Fruit fly (Drosophila melanogaster) whole organism, pupa: ENCODE results near the gene tadr.
A peak's percentile ranks its signal among the peaks of the same experiment; 100 is the strongest.

Source experiments
- CG10348 ChIP-seq: fragments of 200-800 bp; sonication (Bioruptor generic); IDR thresholded peaks from 2 replicates; pipeline ENCODE4 v1.3.6; 2022; ENCODE audit warnings: missing biosample characterization, missing genetic modification characterization
- CG12605 ChIP-seq: fragments of 200-800 bp; sonication (Bioruptor generic); IDR thresholded peaks from 2 replicates; pipeline ENCODE4 v1.3.6; 2022; ENCODE audit warnings: missing biosample characterization, missing genetic modification characterization
- CG13204 ChIP-seq: fragments of 200-800 bp; sonication (Bioruptor generic); optimal IDR thresholded peaks from 2 replicates; lab custom pipeline; 2018; ENCODE audit warnings: missing biosample characterization, mild to moderate bottlenecking, missing genetic modification characterization, moderate library complexity
- CG14655 ChIP-seq: fragments of 200-800 bp; sonication (Bioruptor generic); optimal IDR thresholded peaks from 3 replicates; lab custom pipeline; 2017; ENCODE audit warnings: mild to moderate bottlenecking, missing biosample characterization, missing genetic modification reagents, missing genetic modification characterization
- CG15710 ChIP-seq: fragments of 200-800 bp; sonication (Bioruptor generic); optimal IDR thresholded peaks from 2 replicates; lab custom pipeline; 2018; ENCODE audit warnings: missing biosample characterization, mild to moderate bottlenecking, missing genetic modification characterization, moderate library complexity
- CG17806 ChIP-seq: fragments of 200-800 bp; sonication (Bioruptor generic); optimal IDR thresholded peaks from 2 replicates; lab custom pipeline; 2018; ENCODE audit warnings: missing biosample characterization, mild to moderate bottlenecking, missing genetic modification characterization, moderate library complexity
- CG32121 ChIP-seq: fragments of 200-800 bp; sonication (Bioruptor generic); IDR thresholded peaks from 2 replicates; pipeline ENCODE4 v1.3.6; 2022; ENCODE audit warnings: missing biosample characterization, missing genetic modification characterization
- CG34367 ChIP-seq: fragments of 200-800 bp; sonication (Bioruptor generic); optimal IDR thresholded peaks from 2 replicates; lab custom pipeline; 2018; ENCODE audit warnings: missing biosample characterization, mild to moderate bottlenecking, missing genetic modification characterization
- CG4496 ChIP-seq: fragments of 200-800 bp; sonication (Bioruptor generic); IDR thresholded peaks from 3 replicates; pipeline ENCODE4 v1.3.6; 2022; ENCODE audit warnings: missing biosample characterization, missing genetic modification characterization
- CG8159 ChIP-seq: fragments of 200-800 bp; sonication (Bioruptor generic); optimal IDR thresholded peaks from 3 replicates; lab custom pipeline; 2018; ENCODE audit warnings: missing biosample characterization, mild to moderate bottlenecking, missing genetic modification characterization, moderate library complexity
- CG8301 ChIP-seq: fragments of 200-800 bp; sonication (Bioruptor generic); optimal IDR thresholded peaks from 2 replicates; lab custom pipeline; 2018; ENCODE audit warnings: missing biosample characterization, mild to moderate bottlenecking, missing genetic modification characterization
- CG9948 ChIP-seq: fragments of 200-800 bp; sonication (Bioruptor generic); optimal IDR thresholded peaks from 2 replicates; lab custom pipeline; 2018; ENCODE audit warnings: missing biosample characterization, mild to moderate bottlenecking, missing genetic modification characterization, moderate library complexity
- D1 ChIP-seq: fragments of 200-800 bp; sonication (Bioruptor generic); optimal IDR thresholded peaks from 2 replicates; lab custom pipeline; 2018; ENCODE audit warnings: missing biosample characterization, mild to moderate bottlenecking, missing genetic modification characterization, moderate library complexity
- EcR ChIP-seq: fragments of 200-800 bp; sonication (Bioruptor generic); optimal IDR thresholded peaks from 3 replicates; lab custom pipeline; 2019; ENCODE audit warnings: missing biosample characterization, missing genetic modification characterization, mild to moderate bottlenecking, moderate library complexity, missing genetic modification reagents
- Ets98B ChIP-seq: fragments of 200-800 bp; sonication (Bioruptor generic); IDR thresholded peaks from 2 replicates; pipeline ENCODE4 v1.3.6; 2022; ENCODE audit warnings: missing biosample characterization, missing genetic modification characterization
- Pif1A ChIP-seq: fragments of 200-800 bp; sonication (Bioruptor generic); optimal IDR thresholded peaks from 3 replicates; lab custom pipeline; 2016; ENCODE audit warnings: missing biosample characterization, missing genetic modification characterization
- Pif1B ChIP-seq: fragments of 200-800 bp; sonication (Bioruptor generic); optimal IDR thresholded peaks from 3 replicates; lab custom pipeline; 2016; ENCODE audit warnings: missing biosample characterization, missing genetic modification characterization
- Snoo ChIP-seq: fragments of 200-800 bp; sonication (Bioruptor generic); optimal IDR thresholded peaks from 3 replicates; lab custom pipeline; 2017; ENCODE audit warnings: missing biosample characterization, mild to moderate bottlenecking, missing genetic modification characterization, inconsistent platforms
- fd96Ca ChIP-seq: fragments of 200-800 bp; sonication (Bioruptor generic); IDR thresholded peaks from 3 replicates; pipeline ENCODE4 v1.3.6; 2022; ENCODE audit warnings: missing biosample characterization, missing genetic modification characterization
- gl ChIP-seq: fragments of 200-800 bp; sonication (Bioruptor generic); optimal IDR thresholded peaks from 2 replicates; lab custom pipeline; 2018; ENCODE audit warnings: missing biosample characterization, mild to moderate bottlenecking, missing genetic modification characterization
- rn ChIP-seq: fragments of 200-800 bp; sonication (Bioruptor generic); IDR thresholded peaks from 2 replicates; pipeline ENCODE4 v1.3.6; 2022; ENCODE audit warnings: missing biosample characterization, missing genetic modification characterization

Gene tadr

DNA sequence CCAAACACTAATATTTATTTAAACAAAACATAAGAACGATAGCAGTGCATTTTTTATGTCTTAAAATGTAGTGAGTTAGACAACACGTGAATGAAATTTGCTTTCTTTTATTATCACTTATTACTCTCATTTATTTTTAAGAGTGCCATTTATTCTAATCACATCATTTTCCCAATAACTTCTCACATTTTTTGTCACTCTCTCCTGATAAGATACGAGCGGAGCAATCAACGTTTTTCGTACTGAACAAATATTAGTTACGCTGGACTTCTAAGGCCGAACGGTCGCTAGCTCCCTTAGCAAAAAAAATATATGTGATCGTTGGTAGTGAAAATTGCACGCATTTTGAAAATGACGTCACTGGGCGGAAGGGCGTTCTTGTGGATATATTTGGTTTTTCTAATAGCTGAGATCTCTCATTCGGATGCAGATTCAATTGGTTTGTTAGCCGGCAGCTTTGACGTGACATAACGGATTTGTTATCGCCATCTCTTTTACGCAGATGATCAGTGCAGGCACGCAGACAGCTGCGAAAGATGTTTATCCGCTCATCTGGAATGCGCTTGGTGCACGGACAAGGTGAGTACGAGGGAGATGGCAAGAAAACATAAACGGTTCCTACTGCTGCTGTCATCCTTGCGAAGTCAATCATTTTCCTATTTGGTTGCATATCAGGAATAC is 22.3 kb upstream of the tadr start, which contains the start of gene Itgbn:
Gene Itgbn, plus strand, starts transcription at position 251 of the 681 bp plus-strand sequence.
- TF ChIP-seq EcR (no peak), rn (GFP tag; lab: Robert Waterston, UW) (no peak), Ets98B (GFP tag; lab: Robert Waterston, UW) (no peak), CG9948 (tag; lab: Kevin White, UChicago) (no peak), CG14655 (no peak), CG34367 (tag; lab: Kevin White, UChicago) (no peak), CG15710 (tag; lab: Kevin White, UChicago) (no peak), CG13204 (GFP tag; lab: Kevin White, UChicago) (no peak), CG32121 (GFP tag; lab: Robert Waterston, UW) (no peak), D1 (tag; lab: Kevin White, UChicago) (no peak), Pif1B (no peak), gl (tag; lab: Kevin White, UChicago) (no peak), CG4496 (GFP tag; lab: Robert Waterston, UW) (no peak), CG12605 (GFP tag; lab: Robert Waterston, UW) (no peak), CG8159 (tag; lab: Kevin White, UChicago) (no peak), CG10348 (GFP tag; lab: Robert Waterston, UW) (no peak), Snoo (tag; lab: Kevin White, UChicago) (no peak), fd96Ca (no peak), CG17806 (tag; lab: Kevin White, UChicago) (no peak), CG8301 (no peak)

DNA sequence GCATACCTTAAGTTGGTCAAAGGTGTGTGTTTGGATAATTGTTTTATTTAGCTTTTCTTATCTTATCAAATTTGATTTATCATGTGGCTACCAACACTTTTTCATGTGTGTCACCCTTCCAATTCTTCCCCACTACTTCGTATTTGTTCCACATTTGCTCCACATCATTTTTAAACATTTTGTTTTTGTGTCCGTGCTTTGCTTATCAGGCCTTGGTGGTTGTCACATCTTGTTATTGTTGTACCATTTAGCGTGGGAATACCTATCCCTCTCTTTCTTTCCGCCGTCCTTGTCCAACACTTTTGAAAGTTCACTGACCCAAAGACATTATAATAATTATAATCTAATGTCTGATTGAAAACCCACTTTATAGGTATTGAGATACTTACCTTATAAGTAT is 21.6 kb upstream of the tadr start:
- TF ChIP-seq CG17806 (tag; lab: Kevin White, UChicago) = no peak
- TF ChIP-seq fd96Ca = no peak
- no peak for TF ChIP-seq CG34367 (tag; lab: Kevin White, UChicago)
- no peak for TF ChIP-seq Ets98B (GFP tag; lab: Robert Waterston, UW)
- no peak for TF ChIP-seq CG14655
- no peak for TF ChIP-seq CG12605 (GFP tag; lab: Robert Waterston, UW)
- no peak for TF ChIP-seq CG4496 (GFP tag; lab: Robert Waterston, UW)
- TF ChIP-seq CG10348 (GFP tag; lab: Robert Waterston, UW) = no peak
- TF ChIP-seq CG32121 (GFP tag; lab: Robert Waterston, UW) = no peak
- no peak for TF ChIP-seq Pif1B
- no peak for TF ChIP-seq Snoo (tag; lab: Kevin White, UChicago)
- TF ChIP-seq CG13204 (GFP tag; lab: Kevin White, UChicago) = no peak
- no peak for TF ChIP-seq CG15710 (tag; lab: Kevin White, UChicago)
- no peak for TF ChIP-seq D1 (tag; lab: Kevin White, UChicago)
- no peak for TF ChIP-seq EcR
- TF ChIP-seq CG8159 (tag; lab: Kevin White, UChicago) = no peak

DNA sequence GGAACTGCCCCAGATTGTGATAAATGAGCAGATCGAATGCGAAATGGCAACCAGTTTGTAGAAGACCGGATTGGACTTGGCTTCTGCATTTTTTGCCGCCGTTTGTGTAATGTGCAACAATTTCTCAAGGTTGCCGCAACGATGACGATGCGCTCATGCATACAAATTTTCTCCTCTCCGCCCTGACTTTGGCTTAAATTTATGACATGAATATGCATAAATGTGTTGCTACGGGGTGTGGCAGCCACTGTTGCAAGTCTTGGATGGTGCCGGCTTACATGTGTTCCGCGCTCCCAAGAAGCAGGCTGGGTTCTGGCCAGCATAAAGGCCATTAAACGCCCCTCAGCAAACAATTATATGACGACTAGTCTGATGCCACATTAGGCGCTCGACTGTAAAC is 13.6 kb upstream of the tadr start:
- TF ChIP-seq fd96Ca = 0 out of 3 replicates have a peak, but pooled peaks have one; percentile 30
- TF ChIP-seq Snoo (tag; lab: Kevin White, UChicago) = no peak
- peak; percentile 35 for TF ChIP-seq EcR

- TF ChIP-seq CG9948 (tag; lab: Kevin White, UChicago) = no peak
- TF ChIP-seq Pif1B = no peak
- no peak for TF ChIP-seq CG14655
- no peak for TF ChIP-seq gl (tag; lab: Kevin White, UChicago)
- TF ChIP-seq CG4496 (GFP tag; lab: Robert Waterston, UW) = no peak
- TF ChIP-seq Pif1A (GFP tag; lab: Kevin White, UChicago) = no peak
- TF ChIP-seq EcR = no peak
- TF ChIP-seq CG8301 = no peak
- TF ChIP-seq CG32121 (GFP tag; lab: Robert Waterston, UW) = no peak
- TF ChIP-seq rn (GFP tag; lab: Robert Waterston, UW) = no peak
- TF ChIP-seq Snoo (tag; lab: Kevin White, UChicago) = no peak
- TF ChIP-seq CG8159 (tag; lab: Kevin White, UChicago) = no peak
Measured at dm6 chr2L:21062611-21063010, 12.6 kb upstream of the tadr start.

DNA sequence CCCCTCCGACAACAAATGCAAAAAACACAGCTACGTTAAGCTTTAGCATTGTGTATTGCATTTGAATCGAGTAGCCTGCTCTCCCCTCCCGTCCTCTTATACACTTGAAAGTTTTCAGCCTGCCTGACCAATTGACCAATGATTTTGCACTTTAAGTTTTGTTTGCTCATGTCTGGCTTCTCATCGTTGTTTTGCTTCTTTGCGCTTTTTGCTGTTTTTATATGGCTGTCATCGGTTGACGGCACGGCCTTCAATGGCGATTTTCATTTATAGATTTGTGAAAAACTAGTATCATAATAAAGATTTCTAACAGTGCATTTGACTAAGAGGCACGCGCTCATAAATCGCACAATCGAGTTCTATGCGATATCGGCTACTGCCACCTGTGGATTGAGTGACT is 9.3 kb upstream of the tadr start:
- TF ChIP-seq CG32121 (GFP tag; lab: Robert Waterston, UW) (peak; percentile 52; the same call in 1 of the 2 replicates), CG13204 (GFP tag; lab: Kevin White, UChicago) (no peak), Snoo (tag; lab: Kevin White, UChicago) (no peak), CG8301 (peak; percentile 49), gl (tag; lab: Kevin White, UChicago) (no peak), Pif1A (GFP tag; lab: Kevin White, UChicago) (peak; percentile 4), CG14655 (peak; percentile 44), CG34367 (tag; lab: Kevin White, UChicago) (no peak), CG8159 (tag; lab: Kevin White, UChicago) (no peak), Ets98B (GFP tag; lab: Robert Waterston, UW) (peak; percentile 46; the same call in 1 of the 2 replicates), rn (GFP tag; lab: Robert Waterston, UW) (no peak), CG4496 (GFP tag; lab: Robert Waterston, UW) (peak; percentile 69), CG10348 (GFP tag; lab: Robert Waterston, UW) (peak; percentile 34; the same call in 1 of the 2 replicates), fd96Ca (peak; percentile 84)

dm6 chr2L:21067137-21067536 is 8.1 kb upstream of the tadr start:
- no peak for TF ChIP-seq CG9948 (tag; lab: Kevin White, UChicago)
- no peak for TF ChIP-seq CG14655
- no peak for TF ChIP-seq CG10348 (GFP tag; lab: Robert Waterston, UW)
- TF ChIP-seq CG8301 = peak; percentile 44
- no peak for TF ChIP-seq CG12605 (GFP tag; lab: Robert Waterston, UW)
- no peak for TF ChIP-seq CG8159 (tag; lab: Kevin White, UChicago)
- peak; percentile 35; the same call in 1 of the 2 replicates for TF ChIP-seq Ets98B (GFP tag; lab: Robert Waterston, UW)
- no peak for TF ChIP-seq CG15710 (tag; lab: Kevin White, UChicago)
- peak; percentile 37; the same call in 1 of the 3 replicates for TF ChIP-seq CG4496 (GFP tag; lab: Robert Waterston, UW)
- TF ChIP-seq CG32121 (GFP tag; lab: Robert Waterston, UW) = no peak; the same call in none of the 2 replicates
- TF ChIP-seq fd96Ca = no peak
- no peak for TF ChIP-seq Pif1B
- TF ChIP-seq EcR = no peak
- no peak for TF ChIP-seq CG13204 (GFP tag; lab: Kevin White, UChicago)
- TF ChIP-seq CG34367 (tag; lab: Kevin White, UChicago) = no peak
- TF ChIP-seq CG17806 (tag; lab: Kevin White, UChicago) = no peak
- TF ChIP-seq Pif1A (GFP tag; lab: Kevin White, UChicago) = peak; percentile 10
- TF ChIP-seq D1 (tag; lab: Kevin White, UChicago) = no peak
- TF ChIP-seq rn (GFP tag; lab: Robert Waterston, UW) = no peak
- no peak for TF ChIP-seq Snoo (tag; lab: Kevin White, UChicago)
- TF ChIP-seq gl (tag; lab: Kevin White, UChicago) = no peak
